Fruit fly (Drosophila melanogaster) whole organism, embryonic: Measurements from ENCODE around the gene Rbm13.

ENCODE experiments used
- Antp ChIP-seq: fragments of 200-800 bp; sonication (Bioruptor generic); optimal IDR thresholded peaks from 3 replicates; lab custom pipeline; 2016; ENCODE audit warnings: missing biosample characterization, missing genetic modification characterization
- BtbVII ChIP-seq: fragments of 200-800 bp; sonication (Bioruptor generic); optimal IDR thresholded peaks from 3 replicates; lab custom pipeline; 2017; ENCODE audit warnings: missing biosample characterization, mild to moderate bottlenecking, missing genetic modification characterization
- CG11723 ChIP-seq: fragments of 200-800 bp; sonication (Bioruptor generic); optimal IDR thresholded peaks from 2 replicates; lab custom pipeline; 2017; ENCODE audit warnings: missing biosample characterization, mild to moderate bottlenecking, missing genetic modification characterization
- CG12071 ChIP-seq: fragments of 200-800 bp; sonication (Bioruptor generic); optimal IDR thresholded peaks from 3 replicates; lab custom pipeline; 2018; ENCODE audit warnings: missing biosample characterization, mild to moderate bottlenecking, missing genetic modification characterization
- CG14965 ChIP-seq: fragments of 200-800 bp; sonication (Bioruptor generic); optimal IDR thresholded peaks from 2 replicates; lab custom pipeline; 2016; ENCODE audit warnings: missing biosample characterization, missing genetic modification characterization, borderline replicate concordance
- CG15696 ChIP-seq: fragments of 200-800 bp; sonication (Bioruptor generic); optimal IDR thresholded peaks from 2 replicates; lab custom pipeline; 2019; ENCODE audit warnings: missing biosample characterization, mild to moderate bottlenecking, missing genetic modification characterization, moderate library complexity
- CG17361 ChIP-seq: fragments of 200-800 bp; sonication (Bioruptor generic); IDR thresholded peaks from 3 replicates; pipeline ENCODE4 v1.3.6; 2022; ENCODE audit warnings: missing biosample characterization, missing genetic modification characterization
- CG18011 ChIP-seq: fragments of 200-800 bp; sonication (Bioruptor generic); optimal IDR thresholded peaks from 2 replicates; lab custom pipeline; 2017; ENCODE audit warnings: missing biosample characterization, missing genetic modification characterization, mild to moderate bottlenecking, moderate library complexity, missing genotype
- CG2120 ChIP-seq: fragments of 200-800 bp; sonication (Bioruptor generic); optimal IDR thresholded peaks from 3 replicates; lab custom pipeline; 2016; ENCODE audit warnings: missing biosample characterization, missing genetic modification characterization
- CG30020 ChIP-seq: fragments of 200-800 bp; optimal IDR thresholded peaks from 2 replicates; lab custom pipeline; 2019; ENCODE audit warnings: missing biosample characterization, mild to moderate bottlenecking, missing genetic modification characterization, moderate library complexity
- CG33557 ChIP-seq: fragments of 200-800 bp; sonication (Bioruptor generic); optimal IDR thresholded peaks from 2 replicates; lab custom pipeline; 2019; ENCODE audit warnings: missing biosample characterization, mild to moderate bottlenecking, missing genetic modification characterization, moderate library complexity
- CG4404 ChIP-seq: fragments of 200-800 bp; sonication (Bioruptor generic); IDR thresholded peaks from 2 replicates; pipeline ENCODE4 v1.3.6; 2022; ENCODE audit warnings: missing biosample characterization, missing genetic modification characterization
- CG6791 ChIP-seq: fragments of 200-800 bp; sonication (Bioruptor generic); IDR thresholded peaks from 3 replicates; pipeline ENCODE4 v1.3.6; 2022; ENCODE audit warnings: missing biosample characterization, missing genetic modification characterization; ENCODE audit not compliant: partially characterized antibody
- CG7357 ChIP-seq: fragments of 200-800 bp; sonication (Bioruptor generic); IDR thresholded peaks from 3 replicates; pipeline ENCODE4 v1.3.6; 2022; ENCODE audit warnings: missing biosample characterization, missing genetic modification characterization
- CG7963 ChIP-seq: fragments of 200-800 bp; sonication (Bioruptor generic); IDR thresholded peaks from 3 replicates; pipeline ENCODE4 v1.3.6; 2022; ENCODE audit warnings: missing biosample characterization, missing genetic modification characterization; ENCODE audit not compliant: partially characterized antibody
- CG9437 ChIP-seq: fragments of 200-800 bp; sonication (Bioruptor generic); optimal IDR thresholded peaks from 2 replicates; lab custom pipeline; 2018; ENCODE audit warnings: missing biosample characterization, mild to moderate bottlenecking, missing genetic modification characterization
- CG9609 ChIP-seq: fragments of 200-800 bp; sonication (Bioruptor generic); optimal IDR thresholded peaks from 3 replicates; lab custom pipeline; 2016; ENCODE audit warnings: missing biosample characterization, missing genetic modification characterization
- D19B ChIP-seq: fragments of 200-800 bp; sonication (Bioruptor generic); optimal IDR thresholded peaks from 2 replicates; lab custom pipeline; 2017; ENCODE audit warnings: missing biosample characterization, mild to moderate bottlenecking, missing genetic modification characterization
- E2f1 ChIP-seq: fragments of 200-800 bp; sonication (Bioruptor generic); IDR thresholded peaks from 2 replicates; pipeline ENCODE4 v1.3.6; 2022; ENCODE audit warnings: missing biosample characterization, missing genetic modification characterization
- ERR ChIP-seq: fragments of 200-800 bp; sonication (Bioruptor generic); optimal IDR thresholded peaks from 2 replicates; lab custom pipeline; 2016; ENCODE audit warnings: missing biosample characterization, missing genetic modification characterization
- Elba2 ChIP-seq: fragments of 200-800 bp; sonication (Bioruptor generic); optimal IDR thresholded peaks from 3 replicates; lab custom pipeline; 2016; ENCODE audit warnings: missing biosample characterization, missing genetic modification characterization
- Ets97D ChIP-seq: fragments of 200-800 bp; sonication (Bioruptor generic); optimal IDR thresholded peaks from 3 replicates; lab custom pipeline; 2016; ENCODE audit warnings: missing biosample characterization, missing genetic modification characterization
- Gug ChIP-seq: fragments of 200-800 bp; sonication (Bioruptor generic); IDR thresholded peaks from 4 replicates; pipeline ENCODE4 v1.3.6; 2022; ENCODE audit warnings: missing biosample characterization, missing genetic modification characterization
- HLH54F ChIP-seq: fragments of 200-800 bp; sonication (Bioruptor generic); optimal IDR thresholded peaks from 3 replicates; lab custom pipeline; 2016; ENCODE audit warnings: missing biosample characterization, missing genetic modification characterization
- Hmr ChIP-seq: fragments of 200-800 bp; sonication (Bioruptor generic); optimal IDR thresholded peaks from 3 replicates; lab custom pipeline; 2017; ENCODE audit warnings: mild to moderate bottlenecking, missing biosample characterization, missing genetic modification reagents, missing genetic modification characterization
- Hsf ChIP-seq: fragments of 200-800 bp; sonication (Bioruptor generic); optimal IDR thresholded peaks from 3 replicates; lab custom pipeline; 2016; ENCODE audit warnings: missing biosample characterization, missing genetic modification characterization
- Med ChIP-seq: fragments of 200-800 bp; sonication (Bioruptor generic); peaks from one replicate; lab custom pipeline; 2016; ENCODE audit warnings: missing biosample characterization, missing genetic modification characterization, mild to moderate bottlenecking, inconsistent platforms, moderate library complexity
- Oaz ChIP-seq: fragments of 200-800 bp; sonication (Bioruptor generic); IDR thresholded peaks from 2 replicates; pipeline ENCODE4 v1.3.6; 2022; ENCODE audit warnings: missing biosample characterization, missing genetic modification characterization
- Sry-δ ChIP-seq: fragments of 200-800 bp; sonication (Bioruptor generic); optimal IDR thresholded peaks from 2 replicates; lab custom pipeline; 2016; ENCODE audit warnings: missing biosample characterization, missing genetic modification characterization
- Vsx1 ChIP-seq: fragments of 200-800 bp; sonication (Bioruptor generic); optimal IDR thresholded peaks from 2 replicates; lab custom pipeline; 2017; ENCODE audit warnings: missing biosample characterization, mild to moderate bottlenecking, missing genetic modification characterization, missing genetic modification reagents
- amos ChIP-seq: fragments of 200-800 bp; sonication (Bioruptor generic); IDR thresholded peaks from 2 replicates; pipeline ENCODE4 v1.3.6; 2022; ENCODE audit warnings: missing biosample characterization, missing genetic modification characterization; ENCODE audit not compliant: partially characterized antibody
- az2 ChIP-seq: fragments of 200-800 bp; sonication (Bioruptor generic); optimal IDR thresholded peaks from 3 replicates; lab custom pipeline; 2016; ENCODE audit warnings: missing biosample characterization, missing genetic modification characterization
- bab2 ChIP-seq: fragments of 200-800 bp; sonication (Bioruptor generic); optimal IDR thresholded peaks from 2 replicates; lab custom pipeline; 2016; ENCODE audit warnings: missing biosample characterization, missing genetic modification characterization
- cg ChIP-seq: fragments of 200-800 bp; sonication (Bioruptor generic); optimal IDR thresholded peaks from 3 replicates; lab custom pipeline; 2019; ENCODE audit warnings: missing biosample characterization, mild to moderate bottlenecking, missing genetic modification characterization, moderate library complexity
- chn ChIP-seq: fragments of 200-800 bp; sonication (Bioruptor generic); optimal IDR thresholded peaks from 2 replicates; lab custom pipeline; 2016; ENCODE audit warnings: missing biosample characterization, missing genetic modification characterization
- dm ChIP-seq: fragments of 200-800 bp; sonication (Bioruptor generic); optimal IDR thresholded peaks from 3 replicates; lab custom pipeline; 2016; ENCODE audit warnings: missing biosample characterization, missing genetic modification characterization
- dmrt99B ChIP-seq: fragments of 200-800 bp; sonication (Bioruptor generic); optimal IDR thresholded peaks from 2 replicates; lab custom pipeline; 2018; ENCODE audit warnings: missing biosample characterization, mild to moderate bottlenecking, missing genetic modification characterization, moderate library complexity
- fd96Cb ChIP-seq: fragments of 200-800 bp; sonication (Bioruptor generic); optimal IDR thresholded peaks from 2 replicates; lab custom pipeline; 2018; ENCODE audit warnings: missing biosample characterization, mild to moderate bottlenecking, missing genetic modification characterization, moderate library complexity
- gcm2 ChIP-seq: fragments of 200-800 bp; sonication (Bioruptor generic); optimal IDR thresholded peaks from 2 replicates; lab custom pipeline; 2016; ENCODE audit warnings: missing biosample characterization, missing genetic modification characterization
- her ChIP-seq: fragments of 200-800 bp; sonication (Bioruptor generic); optimal IDR thresholded peaks from 2 replicates; lab custom pipeline; 2016; ENCODE audit warnings: missing biosample characterization, missing genetic modification characterization
- kni ChIP-seq: fragments of 200-800 bp; sonication (Bioruptor generic); optimal IDR thresholded peaks from 3 replicates; lab custom pipeline; 2017; ENCODE audit warnings: mild to moderate bottlenecking, missing biosample characterization, missing genetic modification reagents, missing genetic modification characterization
- knrl ChIP-seq: fragments of 200-800 bp; sonication (Bioruptor generic); IDR thresholded peaks from 3 replicates; pipeline ENCODE4 v1.3.6; 2022; ENCODE audit warnings: missing biosample characterization, missing genetic modification characterization; ENCODE audit not compliant: partially characterized antibody
- mirr ChIP-seq: fragments of 200-800 bp; sonication (Bioruptor generic); optimal IDR thresholded peaks from 3 replicates; lab custom pipeline; 2018; ENCODE audit warnings: missing biosample characterization, mild to moderate bottlenecking, missing genetic modification characterization
- psq ChIP-seq: fragments of 200-800 bp; sonication (Bioruptor generic); optimal IDR thresholded peaks from 2 replicates; lab custom pipeline; 2017; ENCODE audit warnings: missing biosample characterization, missing genetic modification characterization
- ranshi ChIP-seq: fragments of 200-800 bp; sonication (Bioruptor generic); IDR thresholded peaks from 2 replicates; pipeline ENCODE4 v1.3.6; 2022; ENCODE audit warnings: missing biosample characterization, missing genetic modification characterization
- shn ChIP-seq: fragments of 200-800 bp; sonication (Bioruptor generic); optimal IDR thresholded peaks from 3 replicates; lab custom pipeline; 2016; ENCODE audit warnings: missing biosample characterization, missing genetic modification characterization
- tgo ChIP-seq: fragments of 200-800 bp; sonication (Bioruptor generic); IDR thresholded peaks from 3 replicates; pipeline ENCODE4 v1.3.6; 2022; ENCODE audit warnings: missing biosample characterization, missing genetic modification characterization
- twi ChIP-seq: fragments of 200-800 bp; optimal IDR thresholded peaks from 2 replicates; lab custom pipeline; 2019; ENCODE audit warnings: missing biosample characterization, mild to moderate bottlenecking, missing genetic modification characterization, moderate library complexity

Gene Rbm13

dm6 chrX:8890974-8891373 lies 10.5 kb upstream of the Rbm13 start (continued):
- TF ChIP-seq ranshi (peak; percentile 23; the same call in 1 of the 2 replicates), CG17361 (GFP tag; lab: Robert Waterston, UW) (no peak), CG18011 (GFP tag; lab: Kevin White, UChicago) (no peak), E2f1 (GFP tag; lab: Robert Waterston, UW) (no peak), fd96Cb (tag; lab: Kevin White, UChicago) (peak; percentile 12), Gug (GFP tag; lab: Robert Waterston, UW) (peak; percentile 5; the same call in 1 of the 4 replicates), gcm2 (no peak)
- TF ChIP-seq, all 482 proteins: peak for 83

dm6 chrX:8891565-8892276 lies 9.8 kb upstream of the Rbm13 start:
- TF ChIP-seq her (GFP tag; lab: Kevin White, UChicago) (peak; percentile 43), dmrt99B (tag; lab: Kevin White, UChicago) (peak; percentile 86), twi (tag; lab: Kevin White, UChicago) (no peak), CG6791 (GFP tag; lab: Robert Waterston, UW) (0 out of 3 replicates have a peak, but pooled peaks have one; percentile 41), az2 (GFP tag; lab: Kevin White, UChicago) (peak; percentile 78), tgo (GFP tag; lab: Robert Waterston, UW) (peak; percentile 63), Oaz (GFP tag; lab: Robert Waterston, UW) (peak; percentile 26; the same call in 1 of the 2 replicates), Ets97D (peak; percentile 31), CG2120 (GFP tag; lab: Kevin White, UChicago) (peak; percentile 61), CG9609 (no peak), CG15696 (tag; lab: Kevin White, UChicago) (peak; percentile 25), Hsf (peak; percentile 63), CG14965 (no peak), CG33557 (GFP tag; lab: Kevin White, UChicago) (no peak), CG9437 (GFP tag; lab: Kevin White, UChicago) (peak; percentile 73), mirr (GFP tag; lab: Kevin White, UChicago) (peak; percentile 14), Hmr (GFP tag; lab: Kevin White, UChicago) (peak; percentile 69), CG11723 (GFP tag; lab: Kevin White, UChicago) (peak; percentile 36), CG12071 (GFP tag; lab: Kevin White, UChicago) (peak; percentile 41), D19B (GFP tag; lab: Kevin White, UChicago) (peak; percentile 97), knrl (GFP tag; lab: Robert Waterston, UW) (no peak), chn (GFP tag; lab: Kevin White, UChicago) (peak; percentile 48), Vsx1 (GFP tag; lab: Kevin White, UChicago) (peak; percentile 42), amos (GFP tag; lab: Robert Waterston, UW) (no peak; the same call in 1 of the 2 replicates), CG4404 (GFP tag; lab: Robert Waterston, UW) (no peak), BtbVII (GFP tag; lab: Kevin White, UChicago) (no peak), Sry-δ (GFP tag; lab: Kevin White, UChicago) (no peak), cg (GFP tag; lab: Kevin White, UChicago) (peak; percentile 86), bab2 (GFP tag; lab: Kevin White, UChicago) (peak; percentile 55), Antp (GFP tag; lab: Kevin White, UChicago) (no peak), dm (GFP tag; lab: Kevin White, UChicago) (peak; percentile 4), HLH54F (GFP tag; lab: Kevin White, UChicago) (peak; percentile 4), CG7357 (peak; percentile 57; the same call in 1 of the 3 replicates), CG7963 (GFP tag; lab: Robert Waterston, UW) (no peak), psq (GFP tag; lab: Kevin White, UChicago) (no peak), shn (GFP tag; lab: Kevin White, UChicago) (peak; percentile 23), CG30020 (tag; lab: Kevin White, UChicago) (no peak), ERR (GFP tag; lab: Kevin White, UChicago) (peak; percentile 31), kni (GFP tag; lab: Kevin White, UChicago) (peak; percentile 39), Med (GFP tag; lab: Kevin White, UChicago) (peak; percentile 92), Elba2 (GFP tag; lab: Kevin White, UChicago) (no peak)
